Fruit fly (Drosophila melanogaster) whole organism, embryonic: ENCODE data around the gene CG11674.

Source experiments
- Blimp-1 ChIP-seq: fragments of 200-800 bp; sonication (Bioruptor generic); optimal IDR thresholded peaks from 3 replicates; lab custom pipeline; 2018; ENCODE audit warnings: missing biosample characterization, missing genetic modification characterization, mild to moderate bottlenecking, moderate library complexity, missing genetic modification reagents
- CG11696 ChIP-seq: fragments of 200-800 bp; sonication (Bioruptor generic); IDR thresholded peaks from 2 replicates; pipeline ENCODE4 v1.3.6; 2022; ENCODE audit warnings: missing biosample characterization, missing genetic modification characterization
- CG14050 ChIP-seq: fragments of 200-800 bp; sonication (Bioruptor generic); IDR thresholded peaks from 3 replicates; pipeline ENCODE4 v1.3.6; 2022; ENCODE audit warnings: missing biosample characterization, missing genetic modification characterization
- CG1602 ChIP-seq: fragments of 200-800 bp; sonication (Bioruptor generic); optimal IDR thresholded peaks from 3 replicates; lab custom pipeline; 2016; ENCODE audit warnings: missing biosample characterization, missing genetic modification characterization
- CG16779 ChIP-seq: fragments of 200-800 bp; sonication (Bioruptor generic); IDR thresholded peaks from 2 replicates; pipeline ENCODE4 v1.3.6; 2022; ENCODE audit warnings: missing biosample characterization, missing genetic modification characterization
- CG17328 ChIP-seq: fragments of 200-800 bp; sonication (Bioruptor generic); IDR thresholded peaks from 2 replicates; pipeline ENCODE4 v1.3.6; 2022; ENCODE audit warnings: missing biosample characterization, missing genetic modification characterization
- CG1832 ChIP-seq: fragments of 200-800 bp; sonication (Bioruptor generic); optimal IDR thresholded peaks from 2 replicates; lab custom pipeline; 2017; ENCODE audit warnings: missing biosample characterization, mild to moderate bottlenecking, missing genetic modification characterization, inconsistent platforms
- CG18764 ChIP-seq: fragments of 200-800 bp; sonication (Bioruptor generic); optimal IDR thresholded peaks from 3 replicates; lab custom pipeline; 2016; ENCODE audit warnings: missing biosample characterization, missing genetic modification characterization
- CG2202 ChIP-seq: fragments of 200-800 bp; sonication (Bioruptor generic); optimal IDR thresholded peaks from 2 replicates; lab custom pipeline; 2018; ENCODE audit warnings: missing biosample characterization, mild to moderate bottlenecking, missing genetic modification characterization
- CG33557 ChIP-seq: fragments of 200-800 bp; sonication (Bioruptor generic); optimal IDR thresholded peaks from 2 replicates; lab custom pipeline; 2019; ENCODE audit warnings: missing biosample characterization, mild to moderate bottlenecking, missing genetic modification characterization, moderate library complexity
- CG3995 ChIP-seq: fragments of 200-800 bp; sonication (Bioruptor generic); optimal IDR thresholded peaks from 3 replicates; lab custom pipeline; 2016; ENCODE audit warnings: missing biosample characterization, missing genetic modification characterization
- CG4282 ChIP-seq: fragments of 200-800 bp; sonication (Bioruptor generic); optimal IDR thresholded peaks from 2 replicates; lab custom pipeline; 2016; ENCODE audit warnings: missing biosample characterization, missing genetic modification characterization
- CG4404 ChIP-seq: fragments of 200-800 bp; sonication (Bioruptor generic); IDR thresholded peaks from 2 replicates; pipeline ENCODE4 v1.3.6; 2022; ENCODE audit warnings: missing biosample characterization, missing genetic modification characterization
- CG5180 ChIP-seq: fragments of 200-800 bp; sonication (Bioruptor generic); optimal IDR thresholded peaks from 3 replicates; lab custom pipeline; 2017; ENCODE audit warnings: missing biosample characterization, missing genetic modification characterization, mild to moderate bottlenecking, moderate library complexity, missing genetic modification reagents
- CG6254 ChIP-seq: fragments of 200-800 bp; sonication (Bioruptor generic); optimal IDR thresholded peaks from 3 replicates; lab custom pipeline; 2017; ENCODE audit warnings: mild to moderate bottlenecking, missing biosample characterization, missing genetic modification reagents, missing genetic modification characterization
- CG6791 ChIP-seq: fragments of 200-800 bp; sonication (Bioruptor generic); IDR thresholded peaks from 3 replicates; pipeline ENCODE4 v1.3.6; 2022; ENCODE audit warnings: missing biosample characterization, missing genetic modification characterization; ENCODE audit not compliant: partially characterized antibody
- CG8281 ChIP-seq: fragments of 200-800 bp; sonication (Bioruptor generic); optimal IDR thresholded peaks from 2 replicates; lab custom pipeline; 2018; ENCODE audit warnings: missing biosample characterization, mild to moderate bottlenecking, missing genetic modification characterization, moderate library complexity
- CG8924 ChIP-seq: fragments of 200-800 bp; optimal IDR thresholded peaks from 3 replicates; lab custom pipeline; 2019; ENCODE audit warnings: missing biosample characterization, mild to moderate bottlenecking, missing genetic modification characterization, moderate library complexity
- CG8944 ChIP-seq: fragments of 200-800 bp; sonication (Bioruptor generic); optimal IDR thresholded peaks from 3 replicates; lab custom pipeline; 2016; ENCODE audit warnings: missing biosample characterization, missing genetic modification characterization
- Dad ChIP-seq: fragments of 200-800 bp; sonication (Bioruptor generic); optimal IDR thresholded peaks from 3 replicates; lab custom pipeline; 2016; ENCODE audit warnings: missing biosample characterization, missing genetic modification characterization
- Ets65A ChIP-seq: fragments of 200-800 bp; sonication (Bioruptor generic); peaks from one replicate; lab custom pipeline; 2016; ENCODE audit warnings: missing biosample characterization, missing genetic modification characterization
- HmgZ ChIP-seq: fragments of 200-800 bp; sonication (Bioruptor generic); optimal IDR thresholded peaks from 2 replicates; lab custom pipeline; 2018; ENCODE audit warnings: missing biosample characterization, mild to moderate bottlenecking, missing genetic modification characterization
- Hr51 ChIP-seq, 2 experiments: fragments of 200-800 bp; sonication (Bioruptor generic); optimal IDR thresholded peaks; 2 replicates in 1 of 2; 3 replicates in 1 of 2; lab custom pipeline; 2016 to 2018; ENCODE audit warnings: missing biosample characterization in 2 of 2, missing genetic modification characterization in 2 of 2, mild to moderate bottlenecking in 1 of 2, moderate library complexity in 1 of 2
- Jarid2 ChIP-seq: fragments of 200-800 bp; sonication (Bioruptor generic); optimal IDR thresholded peaks from 3 replicates; lab custom pipeline; 2017; ENCODE audit warnings: mild to moderate bottlenecking, missing biosample characterization, missing genetic modification reagents, missing genetic modification characterization
- MTF-1 ChIP-seq: fragments of 200-800 bp; sonication (Bioruptor generic); optimal IDR thresholded peaks from 2 replicates; lab custom pipeline; 2018; ENCODE audit warnings: missing biosample characterization, mild to moderate bottlenecking, missing genetic modification characterization, borderline replicate concordance
- Mrtf ChIP-seq: fragments of 200-800 bp; sonication (Bioruptor generic); IDR thresholded peaks from 3 replicates; pipeline ENCODE4 v1.3.6; 2022; ENCODE audit warnings: missing biosample characterization, missing genetic modification characterization
- NC2β ChIP-seq: fragments of 200-800 bp; sonication (Bioruptor generic); optimal IDR thresholded peaks from 2 replicates; lab custom pipeline; 2016; ENCODE audit warnings: missing biosample characterization, missing genetic modification characterization
- NFAT ChIP-seq: fragments of 200-800 bp; sonication (Bioruptor generic); IDR thresholded peaks from 2 replicates; pipeline ENCODE4 v1.3.6; 2022; ENCODE audit warnings: missing biosample characterization, missing genetic modification characterization
- Nf-YC ChIP-seq: fragments of 200-800 bp; optimal IDR thresholded peaks from 3 replicates; lab custom pipeline; 2019; ENCODE audit warnings: missing biosample characterization, mild to moderate bottlenecking, missing genetic modification characterization, moderate library complexity
- PHDP ChIP-seq: fragments of 200-800 bp; sonication (Bioruptor generic); optimal IDR thresholded peaks from 3 replicates; lab custom pipeline; 2018; ENCODE audit warnings: missing biosample characterization, mild to moderate bottlenecking, missing genetic modification characterization, moderate library complexity
- Side ChIP-seq: fragments of 200-800 bp; sonication (Bioruptor generic); optimal IDR thresholded peaks from 2 replicates; lab custom pipeline; 2016; ENCODE audit warnings: missing biosample characterization, missing genetic modification characterization
- Six4 ChIP-seq: fragments of 200-800 bp; sonication (Bioruptor generic); optimal IDR thresholded peaks from 2 replicates; lab custom pipeline; 2016; ENCODE audit warnings: missing biosample characterization, missing genetic modification characterization
- Sox102F ChIP-seq: fragments of 200-800 bp; sonication (Bioruptor generic); optimal IDR thresholded peaks from 2 replicates; lab custom pipeline; 2018; ENCODE audit warnings: missing biosample characterization, mild to moderate bottlenecking, missing genetic modification characterization, moderate library complexity
- Trl ChIP-seq, 3 experiments: fragments of >200 bp in 2 of 3; fragments of 200-800 bp in 1 of 3; sonication (Bioruptor generic) in 1 of 3; optimal IDR thresholded peaks; 2 replicates in 1 of 3; 3 replicates in 2 of 3; lab custom pipeline; 2016 to 2017; ENCODE audit warnings: missing biosample characterization in 1 of 3, missing genetic modification characterization in 1 of 3
- amos ChIP-seq: fragments of 200-800 bp; sonication (Bioruptor generic); IDR thresholded peaks from 2 replicates; pipeline ENCODE4 v1.3.6; 2022; ENCODE audit warnings: missing biosample characterization, missing genetic modification characterization; ENCODE audit not compliant: partially characterized antibody
- bbx ChIP-seq: fragments of 200-800 bp; sonication (Bioruptor generic); IDR thresholded peaks from 2 replicates; pipeline ENCODE4 v1.3.6; 2022; ENCODE audit warnings: missing biosample characterization, missing genetic modification characterization; ENCODE audit not compliant: partially characterized antibody
- bsh ChIP-seq, 2 experiments: fragments of 200-800 bp; sonication (Bioruptor generic); optimal IDR thresholded peaks; 2 replicates each; lab custom pipeline; 2017 to 2018; ENCODE audit warnings: mild to moderate bottlenecking in 2 of 2, missing biosample characterization in 2 of 2, missing genetic modification characterization in 2 of 2, moderate library complexity in 1 of 2
- cas ChIP-seq: fragments of 200-800 bp; sonication (Bioruptor generic); IDR thresholded peaks from 2 replicates; pipeline ENCODE4 v1.3.6; 2022; ENCODE audit warnings: missing biosample characterization, missing genetic modification characterization
- dmrt11E ChIP-seq: fragments of 200-800 bp; sonication (Bioruptor generic); optimal IDR thresholded peaks from 3 replicates; lab custom pipeline; 2018; ENCODE audit warnings: missing biosample characterization, mild to moderate bottlenecking, missing genetic modification characterization, moderate library complexity
- h ChIP-seq: fragments of >200 bp; optimal IDR thresholded peaks from 2 replicates; lab custom pipeline; 2017
- hb ChIP-seq: fragments of 200-800 bp; sonication (Bioruptor generic); IDR thresholded peaks from 3 replicates; pipeline ENCODE4 v1.3.6; 2022; ENCODE audit warnings: missing biosample characterization, missing genetic modification characterization; ENCODE audit not compliant: partially characterized antibody
- kah ChIP-seq: fragments of 200-800 bp; sonication (Bioruptor generic); optimal IDR thresholded peaks from 2 replicates; lab custom pipeline; 2018; ENCODE audit warnings: missing biosample characterization, mild to moderate bottlenecking, missing genetic modification characterization
- lmd ChIP-seq: fragments of 200-800 bp; sonication (Bioruptor generic); IDR thresholded peaks from 2 replicates; pipeline ENCODE4 v1.3.6; 2022; ENCODE audit warnings: missing biosample characterization, missing genetic modification characterization
- luna ChIP-seq: fragments of 200-800 bp; sonication (Bioruptor generic); optimal IDR thresholded peaks from 2 replicates; lab custom pipeline; 2016; ENCODE audit warnings: missing biosample characterization, missing genetic modification characterization
- pum ChIP-seq: fragments of 200-800 bp; sonication (Bioruptor generic); optimal IDR thresholded peaks from 2 replicates; lab custom pipeline; 2016; ENCODE audit warnings: missing biosample characterization, missing genetic modification characterization
- sd ChIP-seq: fragments of 200-800 bp; sonication (Bioruptor generic); optimal IDR thresholded peaks from 3 replicates; lab custom pipeline; 2018; ENCODE audit warnings: missing biosample characterization, mild to moderate bottlenecking, missing genetic modification characterization, moderate library complexity
- sqz ChIP-seq: fragments of 200-800 bp; sonication (Bioruptor generic); optimal IDR thresholded peaks from 3 replicates; lab custom pipeline; 2018; ENCODE audit warnings: missing biosample characterization, mild to moderate bottlenecking, missing genetic modification characterization
- vnd ChIP-seq: fragments of 200-800 bp; sonication (Bioruptor generic); IDR thresholded peaks from 3 replicates; pipeline ENCODE4 v1.3.6; 2022; ENCODE audit warnings: missing biosample characterization, missing genetic modification characterization; ENCODE audit not compliant: partially characterized antibody
- yki ChIP-seq: fragments of >200 bp; optimal IDR thresholded peaks from 3 replicates; lab custom pipeline; 2018

The CG11674 gene

DNA sequence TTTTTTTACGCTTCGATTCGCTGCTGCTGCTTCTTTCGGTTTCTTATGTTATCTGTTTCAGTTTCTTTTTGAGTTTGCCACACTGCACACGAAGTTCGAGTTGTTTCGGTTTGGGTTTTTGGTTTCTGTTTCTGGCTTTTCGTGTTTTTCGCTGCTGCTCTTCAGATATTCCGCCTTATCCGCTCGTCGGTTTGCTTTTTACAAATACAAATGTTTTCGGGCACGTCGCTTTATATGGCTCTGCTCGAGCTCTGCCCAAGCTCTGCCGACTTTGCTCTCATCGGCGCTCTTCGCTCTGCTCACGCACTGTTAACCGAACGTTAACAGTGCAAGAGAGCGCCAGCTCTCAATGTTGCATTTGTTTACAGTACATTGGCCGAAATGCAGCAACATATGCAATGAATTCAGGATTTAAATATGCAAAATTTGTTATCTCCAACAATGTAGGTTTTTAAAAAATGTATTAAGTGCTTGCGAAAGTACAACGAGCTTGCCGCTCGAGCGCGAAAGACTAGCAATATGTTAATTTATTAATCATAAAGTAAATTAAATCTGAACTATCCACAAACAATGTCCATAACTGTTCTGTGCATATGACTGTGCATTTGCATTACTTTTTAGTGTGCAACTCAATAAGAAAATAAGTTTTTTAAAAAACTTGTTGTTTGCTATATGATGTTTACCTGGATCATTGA, 14.3 kb downstream of the CG11674 start (continued):
- TF ChIP-seq bbx (peak; percentile 45; the same call in 1 of the 2 replicates), CG3995 (GFP tag; lab: Kevin White, UChicago) (no peak), MTF-1 (no peak), CG5180 (peak; percentile 22), luna (GFP tag; lab: Kevin White, UChicago) (no peak), Sox102F (GFP tag; lab: Kevin White, UChicago) (peak; percentile 11), CG14050 (no peak), Blimp-1 (GFP tag; lab: Kevin White, UChicago) (no peak), CG1602 (no peak), bsh (GFP tag; optimal IDR thresholded peaks at IDR 0.05; lab: Kevin White, UChicago) (peak in 1 of 2 experiments; percentile 5), hb (GFP tag; lab: Robert Waterston, UW) (no peak), CG33557 (GFP tag; lab: Kevin White, UChicago) (no peak), yki (lab: Kevin White, UChicago) (peak; percentile 37), amos (GFP tag; lab: Robert Waterston, UW) (no peak; the same call in 1 of the 2 replicates), Nf-YC (tag; lab: Kevin White, UChicago) (no peak), Mrtf (GFP tag; lab: Robert Waterston, UW) (no peak), Dad (GFP tag; lab: Kevin White, UChicago) (no peak), CG8924 (tag; lab: Kevin White, UChicago) (no peak), NFAT (GFP tag; lab: Robert Waterston, UW) (no peak), lmd (GFP tag; lab: Robert Waterston, UW) (no peak), CG4282 (GFP tag; lab: Kevin White, UChicago) (no peak), Hr51 (GFP tag; optimal IDR thresholded peaks at IDR 0.05; lab: Kevin White, UChicago) (peak in 1 of 2 experiments; percentile 21), cas (GFP tag; lab: Robert Waterston, UW) (no peak), pum (no peak), CG2202 (tag; lab: Kevin White, UChicago) (no peak), HmgZ (tag; lab: Kevin White, UChicago) (no peak), CG8944 (no peak), CG6791 (GFP tag; lab: Robert Waterston, UW) (peak; percentile 50; the same call in 1 of the 3 replicates), sqz (peak; percentile 1), CG16779 (GFP tag; lab: Robert Waterston, UW) (no peak), sd (tag; lab: Kevin White, UChicago) (peak; percentile 2), kah (GFP tag; lab: Kevin White, UChicago) (no peak), Side (GFP tag; lab: Kevin White, UChicago) (no peak), h (lab: Kevin White, UChicago) (no peak), vnd (GFP tag; lab: Robert Waterston, UW) (no peak), Ets65A (GFP tag; lab: Kevin White, UChicago) (no peak), CG17328 (GFP tag; lab: Robert Waterston, UW) (no peak), CG11696 (GFP tag; lab: Robert Waterston, UW) (no peak), dmrt11E (peak; percentile 11), PHDP (tag; lab: Kevin White, UChicago) (peak; percentile 1), Trl (optimal IDR thresholded peaks at IDR 0.05; lab: Kevin White, UChicago) (peak; percentile 76 to 88), Trl (GFP tag; optimal IDR thresholded peaks at IDR 0.05; lab: Kevin White, UChicago) (no peak), CG1832 (GFP tag; lab: Kevin White, UChicago) (no peak), NC2β (GFP tag; lab: Kevin White, UChicago) (peak; percentile 15), CG6254 (GFP tag; lab: Kevin White, UChicago) (no peak), CG4404 (GFP tag; lab: Robert Waterston, UW) (no peak), CG18764 (GFP tag; lab: Kevin White, UChicago) (no peak), Jarid2 (GFP tag; lab: Kevin White, UChicago) (peak; percentile 85), CG8281 (tag; lab: Kevin White, UChicago) (no peak), Six4 (GFP tag; lab: Kevin White, UChicago) (no peak)
